Worm (Caenorhabditis elegans) whole organism, mixed stage, embryonic: ENCODE data around the gene csq-1.

Experiments
- elt-3 ChIP-seq: fragments of 150-350 bp; optimal IDR thresholded peaks from 2 replicates; lab custom pipeline; 2014; ENCODE audit warnings: missing biosample characterization, missing genetic modification characterization
- hlh-1 ChIP-seq: fragments of 150-350 bp; optimal IDR thresholded peaks from 2 replicates; lab custom pipeline; 2014; ENCODE audit warnings: missing biosample characterization, missing genetic modification reagents, missing genetic modification characterization
- lin-13 ChIP-seq: fragments of 150-350 bp; optimal IDR thresholded peaks from 2 replicates; lab custom pipeline; 2014; ENCODE audit warnings: missing biosample characterization, missing genetic modification characterization
- lsy-2 ChIP-seq: fragments of 150-350 bp; optimal IDR thresholded peaks from 2 replicates; lab custom pipeline; 2014; ENCODE audit warnings: missing biosample characterization, missing genetic modification characterization
- mab-5 ChIP-seq: fragments of 150-350 bp; optimal IDR thresholded peaks from 2 replicates; lab custom pipeline; 2014; ENCODE audit warnings: missing biosample characterization, missing genetic modification characterization
- nhr-2 ChIP-seq: fragments of 150-350 bp; optimal IDR thresholded peaks from 2 replicates; lab custom pipeline; 2014; ENCODE audit warnings: missing biosample characterization, missing genetic modification characterization
- unc-62 ChIP-seq: fragments of 150-350 bp; optimal IDR thresholded peaks from 2 replicates; lab custom pipeline; 2014; ENCODE audit warnings: missing biosample characterization, missing genetic modification reagents, missing genetic modification characterization
- ztf-11 ChIP-seq: fragments of 150-350 bp; optimal IDR thresholded peaks from 2 replicates; lab custom pipeline; 2014; ENCODE audit warnings: missing biosample characterization, missing genetic modification characterization

DNA sequence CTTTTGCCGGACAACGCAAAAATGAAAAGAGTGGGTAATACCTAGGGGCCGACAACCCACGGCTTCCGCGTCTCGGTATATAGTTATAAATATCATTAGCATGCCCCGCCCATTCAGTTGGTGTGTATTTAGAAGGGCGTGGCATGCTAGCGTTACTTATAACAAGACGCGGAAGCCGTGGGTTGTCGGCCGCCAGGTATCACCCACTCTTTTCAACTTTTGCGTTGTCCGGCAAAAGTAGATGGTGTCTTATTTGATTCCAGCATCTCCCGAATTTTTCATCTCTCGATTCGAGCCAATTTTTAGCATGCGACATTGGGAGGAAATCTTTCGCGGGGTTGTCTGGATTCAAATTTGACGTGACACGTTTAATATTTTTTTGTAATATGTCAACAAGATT is 33.1 kb downstream of the csq-1 start:
- TF ChIP-seq nhr-2 (tag; lab: Kevin White, UChicago) (no peak), ztf-11 (no peak), mab-5 (tag; lab: Kevin White, UChicago) (no peak), lsy-2 (tag; lab: Kevin White, UChicago) (no peak), unc-62 (GFP tag; lab: Kevin White, UChicago) (no peak), lin-13 (tag; lab: Kevin White, UChicago) (no peak), hlh-1 (tag; lab: Kevin White, UChicago) (no peak), elt-3 (tag; lab: Kevin White, UChicago) (no peak)
